Fruit fly (Drosophila melanogaster) whole organism, embryonic: ENCODE data around the gene CG16965.

ENCODE experiments used
- Adf1 ChIP-seq: fragments of 200-800 bp; sonication (Bioruptor generic); IDR thresholded peaks from 2 replicates; pipeline ENCODE4 v1.3.6; 2022; ENCODE audit warnings: missing biosample characterization, missing genetic modification characterization
- Atf3 ChIP-seq: fragments of 200-800 bp; sonication (Bioruptor generic); optimal IDR thresholded peaks from 3 replicates; lab custom pipeline; 2016; ENCODE audit warnings: missing biosample characterization, missing genetic modification characterization
- Awh ChIP-seq: fragments of 200-800 bp; sonication (Bioruptor generic); IDR thresholded peaks from 2 replicates; pipeline ENCODE4, ENCODE4 v1.3.6; 2022; ENCODE audit warnings: missing biosample characterization, missing genetic modification characterization
- Blimp-1 ChIP-seq: fragments of 200-800 bp; sonication (Bioruptor generic); optimal IDR thresholded peaks from 3 replicates; lab custom pipeline; 2018; ENCODE audit warnings: missing biosample characterization, missing genetic modification characterization, mild to moderate bottlenecking, moderate library complexity, missing genetic modification reagents
- CG10267 ChIP-seq: fragments of 200-800 bp; sonication (Bioruptor generic); optimal IDR thresholded peaks from 2 replicates; lab custom pipeline; 2018; ENCODE audit warnings: missing biosample characterization, mild to moderate bottlenecking, missing genetic modification characterization, moderate library complexity
- CG10654 ChIP-seq: fragments of 200-800 bp; sonication (Bioruptor generic); optimal IDR thresholded peaks from 2 replicates; lab custom pipeline; 2016; ENCODE audit warnings: missing biosample characterization, missing genetic modification characterization
- CG10979 ChIP-seq: fragments of 200-800 bp; sonication (Bioruptor generic); optimal IDR thresholded peaks from 2 replicates; lab custom pipeline; 2018; ENCODE audit warnings: missing biosample characterization, mild to moderate bottlenecking, missing genetic modification characterization, moderate library complexity
- CG12744 ChIP-seq: fragments of 200-800 bp; sonication (Bioruptor generic); optimal IDR thresholded peaks from 2 replicates; lab custom pipeline; 2016; ENCODE audit warnings: missing biosample characterization, missing genetic modification characterization
- CG13287 ChIP-seq: fragments of 200-800 bp; sonication (Bioruptor generic); IDR thresholded peaks from 2 replicates; pipeline ENCODE4 v1.3.6; 2022; ENCODE audit warnings: missing biosample characterization, missing genetic modification characterization; ENCODE audit not compliant: partially characterized antibody
- CG14050 ChIP-seq: fragments of 200-800 bp; sonication (Bioruptor generic); IDR thresholded peaks from 3 replicates; pipeline ENCODE4 v1.3.6; 2022; ENCODE audit warnings: missing biosample characterization, missing genetic modification characterization
- CG15269 ChIP-seq: fragments of 200-800 bp; sonication (Bioruptor generic); optimal IDR thresholded peaks from 2 replicates; lab custom pipeline; 2018; ENCODE audit warnings: missing biosample characterization, mild to moderate bottlenecking, missing genetic modification characterization, moderate library complexity
- CG17328 ChIP-seq: fragments of 200-800 bp; sonication (Bioruptor generic); IDR thresholded peaks from 2 replicates; pipeline ENCODE4 v1.3.6; 2022; ENCODE audit warnings: missing biosample characterization, missing genetic modification characterization
- CG2120 ChIP-seq: fragments of 200-800 bp; sonication (Bioruptor generic); optimal IDR thresholded peaks from 3 replicates; lab custom pipeline; 2016; ENCODE audit warnings: missing biosample characterization, missing genetic modification characterization
- CG31441 ChIP-seq: fragments of 200-800 bp; sonication (Bioruptor generic); IDR thresholded peaks from 2 replicates; pipeline ENCODE4 v1.3.6; 2022; ENCODE audit warnings: missing biosample characterization, missing genetic modification characterization
- CG3281 ChIP-seq: fragments of 200-800 bp; sonication (Bioruptor generic); optimal IDR thresholded peaks from 3 replicates; lab custom pipeline; 2017; ENCODE audit warnings: missing biosample characterization, mild to moderate bottlenecking, missing genetic modification characterization
- CG3407 ChIP-seq: fragments of 200-800 bp; sonication (Bioruptor generic); optimal IDR thresholded peaks from 2 replicates; lab custom pipeline; 2018; ENCODE audit warnings: missing biosample characterization, mild to moderate bottlenecking, missing genetic modification characterization
- CG4360 ChIP-seq: fragments of 200-800 bp; sonication (Bioruptor generic); IDR thresholded peaks from 2 replicates; pipeline ENCODE4 v1.3.6; 2022; ENCODE audit warnings: missing biosample characterization, missing genetic modification characterization
- CG6791 ChIP-seq: fragments of 200-800 bp; sonication (Bioruptor generic); IDR thresholded peaks from 3 replicates; pipeline ENCODE4 v1.3.6; 2022; ENCODE audit warnings: missing biosample characterization, missing genetic modification characterization; ENCODE audit not compliant: partially characterized antibody
- CG7745 ChIP-seq: fragments of 200-800 bp; sonication (Bioruptor generic); optimal IDR thresholded peaks from 2 replicates; lab custom pipeline; 2018; ENCODE audit warnings: missing biosample characterization, mild to moderate bottlenecking, missing genetic modification characterization, moderate library complexity
- CG7963 ChIP-seq: fragments of 200-800 bp; sonication (Bioruptor generic); IDR thresholded peaks from 3 replicates; pipeline ENCODE4 v1.3.6; 2022; ENCODE audit warnings: missing biosample characterization, missing genetic modification characterization; ENCODE audit not compliant: partially characterized antibody
- CG9876 ChIP-seq: fragments of 200-800 bp; sonication (Bioruptor generic); optimal IDR thresholded peaks from 2 replicates; lab custom pipeline; 2016; ENCODE audit warnings: missing biosample characterization, missing genetic modification characterization
- Camta ChIP-seq: fragments of 200-800 bp; sonication (Bioruptor generic); optimal IDR thresholded peaks from 2 replicates; lab custom pipeline; 2016; ENCODE audit warnings: missing biosample characterization, missing genetic modification characterization
- CkIIα-i1 ChIP-seq: fragments of 200-800 bp; sonication (Bioruptor generic); IDR thresholded peaks from 2 replicates; pipeline ENCODE4 v1.3.6; 2022; ENCODE audit warnings: missing biosample characterization, missing genetic modification characterization
- Dp ChIP-seq: fragments of 200-800 bp; sonication (Bioruptor generic); optimal IDR thresholded peaks from 2 replicates; lab custom pipeline; 2018; ENCODE audit warnings: missing biosample characterization, mild to moderate bottlenecking, missing genetic modification characterization, moderate library complexity
- E2f1 ChIP-seq: fragments of 200-800 bp; sonication (Bioruptor generic); IDR thresholded peaks from 2 replicates; pipeline ENCODE4 v1.3.6; 2022; ENCODE audit warnings: missing biosample characterization, missing genetic modification characterization
- HmgD ChIP-seq: fragments of 200-800 bp; sonication (Bioruptor generic); optimal IDR thresholded peaks from 3 replicates; lab custom pipeline; 2016; ENCODE audit warnings: missing biosample characterization, missing genetic modification characterization
- Hr39 ChIP-seq: fragments of >200 bp; optimal IDR thresholded peaks from 2 replicates; lab custom pipeline; 2017
- Lhr ChIP-seq: fragments of 200-800 bp; sonication (Bioruptor generic); optimal IDR thresholded peaks from 3 replicates; lab custom pipeline; 2017; ENCODE audit warnings: mild to moderate bottlenecking, missing biosample characterization, missing genetic modification reagents, missing genetic modification characterization
- NC2β ChIP-seq: fragments of 200-800 bp; sonication (Bioruptor generic); optimal IDR thresholded peaks from 2 replicates; lab custom pipeline; 2016; ENCODE audit warnings: missing biosample characterization, missing genetic modification characterization
- NK7.1 ChIP-seq: fragments of 200-800 bp; sonication (Bioruptor generic); optimal IDR thresholded peaks from 3 replicates; lab custom pipeline; 2016; ENCODE audit warnings: missing biosample characterization, missing genetic modification characterization
- Oaz ChIP-seq: fragments of 200-800 bp; sonication (Bioruptor generic); IDR thresholded peaks from 2 replicates; pipeline ENCODE4 v1.3.6; 2022; ENCODE audit warnings: missing biosample characterization, missing genetic modification characterization
- Sox102F ChIP-seq: fragments of 200-800 bp; sonication (Bioruptor generic); optimal IDR thresholded peaks from 2 replicates; lab custom pipeline; 2018; ENCODE audit warnings: missing biosample characterization, mild to moderate bottlenecking, missing genetic modification characterization, moderate library complexity
- Ssrp ChIP-seq: fragments of 200-800 bp; sonication (Bioruptor generic); optimal IDR thresholded peaks from 2 replicates; lab custom pipeline; 2018; ENCODE audit warnings: missing biosample characterization, mild to moderate bottlenecking, missing genetic modification characterization, moderate library complexity
- Trl ChIP-seq, 3 experiments: fragments of >200 bp in 2 of 3; fragments of 200-800 bp in 1 of 3; sonication (Bioruptor generic) in 1 of 3; optimal IDR thresholded peaks; 2 replicates in 1 of 3; 3 replicates in 2 of 3; lab custom pipeline; 2016 to 2017; ENCODE audit warnings: missing biosample characterization in 1 of 3, missing genetic modification characterization in 1 of 3
- ash1 ChIP-seq: fragments of 200-800 bp; sonication (Bioruptor generic); optimal IDR thresholded peaks from 2 replicates; lab custom pipeline; 2018; ENCODE audit warnings: missing biosample characterization, mild to moderate bottlenecking, missing genetic modification characterization
- en ChIP-seq: fragments of 200-800 bp; sonication (Bioruptor generic); optimal IDR thresholded peaks from 2 replicates; lab custom pipeline; 2016; ENCODE audit warnings: missing biosample characterization, missing genetic modification characterization
- esg ChIP-seq: fragments of 200-800 bp; sonication (Bioruptor generic); conservative IDR thresholded peaks from 2 replicates; pipeline ENCODE4 v1.3.6; 2022; ENCODE audit warnings: missing biosample characterization, missing genetic modification characterization
- gfzf ChIP-seq: fragments of 200-800 bp; sonication (Bioruptor generic); optimal IDR thresholded peaks from 2 replicates; lab custom pipeline; 2016; ENCODE audit warnings: missing biosample characterization, mild to moderate bottlenecking, missing genetic modification characterization, moderate library complexity
- hkb ChIP-seq, 2 experiments: fragments of 200-800 bp in 1 of 2; fragments of >200 bp in 1 of 2; sonication (Bioruptor generic) in 1 of 2; IDR thresholded peaks in 1 of 2; optimal IDR thresholded peaks in 1 of 2; 2 replicates each; pipeline versions ENCODE4 v1.3.6 to Lab custom; 2017 to 2022; ENCODE audit warnings: missing biosample characterization in 1 of 2, missing genetic modification characterization in 1 of 2
- insv ChIP-seq, 2 experiments: fragments of 200-800 bp; sonication (Bioruptor generic); optimal IDR thresholded peaks; 3 replicates each; lab custom pipeline; 2016 to 2018; ENCODE audit warnings: missing biosample characterization in 2 of 2, missing genetic modification characterization in 2 of 2
- jing ChIP-seq: fragments of 200-800 bp; sonication (Bioruptor generic); optimal IDR thresholded peaks from 2 replicates; lab custom pipeline; 2018; ENCODE audit warnings: missing biosample characterization, mild to moderate bottlenecking, missing genetic modification characterization
- lilli ChIP-seq: fragments of 200-800 bp; sonication (Bioruptor generic); optimal IDR thresholded peaks from 3 replicates; lab custom pipeline; 2016; ENCODE audit warnings: missing biosample characterization, missing genetic modification characterization
- maf-S ChIP-seq: fragments of 200-800 bp; sonication (Bioruptor generic); optimal IDR thresholded peaks from 2 replicates; lab custom pipeline; 2016; ENCODE audit warnings: missing biosample characterization, missing genetic modification characterization
- mirr ChIP-seq: fragments of 200-800 bp; sonication (Bioruptor generic); optimal IDR thresholded peaks from 3 replicates; lab custom pipeline; 2018; ENCODE audit warnings: missing biosample characterization, mild to moderate bottlenecking, missing genetic modification characterization
- odd ChIP-seq: fragments of 200-800 bp; sonication (Bioruptor generic); optimal IDR thresholded peaks from 2 replicates; lab custom pipeline; 2017; ENCODE audit warnings: missing biosample characterization, mild to moderate bottlenecking, missing genetic modification characterization
- ranshi ChIP-seq: fragments of 200-800 bp; sonication (Bioruptor generic); IDR thresholded peaks from 2 replicates; pipeline ENCODE4 v1.3.6; 2022; ENCODE audit warnings: missing biosample characterization, missing genetic modification characterization
- scrt ChIP-seq: fragments of 200-800 bp; sonication (Bioruptor generic); optimal IDR thresholded peaks from 2 replicates; lab custom pipeline; 2018; ENCODE audit warnings: missing biosample characterization, mild to moderate bottlenecking, missing genetic modification characterization, moderate library complexity
- sna ChIP-seq: fragments of 200-800 bp; sonication (Bioruptor generic); IDR thresholded peaks from 2 replicates; pipeline ENCODE4 v1.3.6; 2022; ENCODE audit warnings: missing biosample characterization, missing genetic modification characterization; ENCODE audit not compliant: partially characterized antibody
- so ChIP-seq: fragments of 200-800 bp; sonication (Bioruptor generic); IDR thresholded peaks from 3 replicates; pipeline ENCODE4 v1.3.6; 2022; ENCODE audit warnings: missing biosample characterization, missing genetic modification characterization
- trem ChIP-seq: fragments of 200-800 bp; optimal IDR thresholded peaks from 3 replicates; lab custom pipeline; 2019; ENCODE audit warnings: missing biosample characterization, mild to moderate bottlenecking, missing genetic modification characterization, moderate library complexity

Gene CG16965

DNA sequence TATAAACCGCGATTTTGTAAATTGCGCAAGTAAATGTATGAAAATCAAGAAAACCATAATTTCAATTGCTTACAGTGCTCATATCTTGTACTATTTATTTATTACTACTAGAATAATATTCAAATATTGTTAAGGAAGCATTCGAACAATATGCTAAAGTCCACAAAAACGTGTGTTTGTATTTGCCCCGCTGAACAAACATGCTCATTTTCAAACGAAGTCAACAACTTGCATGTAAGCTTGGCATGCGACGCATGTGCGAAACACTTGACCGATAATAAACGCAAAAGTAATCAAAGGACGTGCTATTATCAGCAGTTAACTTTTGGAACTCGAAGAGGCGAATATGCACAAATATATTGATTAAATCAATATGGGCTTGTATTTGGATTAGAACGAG is 39.8 kb downstream of the CG16965 start (continued):
- TF ChIP-seq Sox102F (GFP tag; lab: Kevin White, UChicago): peak; percentile 77
- TF ChIP-seq scrt (GFP tag; lab: Kevin White, UChicago): peak; percentile 40
- TF ChIP-seq Hr39 (lab: Kevin White, UChicago): no peak
- TF ChIP-seq Atf3 (GFP tag; lab: Kevin White, UChicago): no peak
- TF ChIP-seq CG10979 (tag; lab: Kevin White, UChicago): peak; percentile 8
- TF ChIP-seq Blimp-1 (GFP tag; lab: Kevin White, UChicago): peak; percentile 76
- no peak for TF ChIP-seq CG14050 (GFP tag; lab: Robert Waterston, UW)
- no peak for TF ChIP-seq Trl (optimal IDR thresholded peaks at IDR 0.05; lab: Kevin White, UChicago)
- TF ChIP-seq Trl (GFP tag; optimal IDR thresholded peaks at IDR 0.05; lab: Kevin White, UChicago): peak; percentile 61
- TF ChIP-seq NK7.1: no peak
- no peak for TF ChIP-seq E2f1 (GFP tag; lab: Robert Waterston, UW)
- TF ChIP-seq gfzf: no peak
- TF ChIP-seq CG3407 (GFP tag; lab: Kevin White, UChicago): peak; percentile 87
- TF ChIP-seq CG10654: peak; percentile 23
- TF ChIP-seq Adf1: peak; percentile 46; the same call in 1 of the 2 replicates
- TF ChIP-seq CG31441: no peak; the same call in 1 of the 2 replicates
- TF ChIP-seq trem: no peak
- TF ChIP-seq ash1 (GFP tag; lab: Kevin White, UChicago): peak; percentile 61
- TF ChIP-seq Camta: peak; percentile 12
- TF ChIP-seq Awh (GFP tag; lab: Robert Waterston, UW): 0 out of 2 replicates have a peak, but pooled peaks have one; percentile 19
- TF ChIP-seq CG7745 (tag; lab: Kevin White, UChicago): peak; percentile 71
- peak; percentile 27 for TF ChIP-seq mirr (GFP tag; lab: Kevin White, UChicago)
- no peak for TF ChIP-seq maf-S (GFP tag; lab: Kevin White, UChicago)
- TF ChIP-seq Ssrp (tag; lab: Kevin White, UChicago): no peak
- TF ChIP-seq lilli: peak; percentile 26
- TF ChIP-seq odd (GFP tag; lab: Kevin White, UChicago): peak; percentile 71
- TF ChIP-seq Oaz (GFP tag; lab: Robert Waterston, UW): no peak
- TF ChIP-seq jing (GFP tag; lab: Kevin White, UChicago): no peak
- peak; percentile 63 for TF ChIP-seq CG15269 (tag; lab: Kevin White, UChicago)
- peak; percentile 80 for TF ChIP-seq CG3281 (GFP tag; lab: Kevin White, UChicago)
- TF ChIP-seq CG4360: no peak; the same call in 1 of the 2 replicates
- no peak for TF ChIP-seq HmgD (GFP tag; lab: Kevin White, UChicago)
- TF ChIP-seq en: no peak
- no peak for TF ChIP-seq CG6791 (GFP tag; lab: Robert Waterston, UW)
- TF ChIP-seq CG17328 (GFP tag; lab: Robert Waterston, UW): peak; percentile 61
- TF ChIP-seq Lhr (GFP tag; lab: Kevin White, UChicago): peak; percentile 33
- no peak for TF ChIP-seq esg
- peak; percentile 52 for TF ChIP-seq NC2β (GFP tag; lab: Kevin White, UChicago)
- peak in 1 of 2 experiments; percentile 53 for TF ChIP-seq insv (GFP tag; optimal IDR thresholded peaks at IDR 0.05; lab: Kevin White, UChicago)
- no peak for TF ChIP-seq Dp (GFP tag; lab: Kevin White, UChicago)
- TF ChIP-seq sna: no peak
- TF ChIP-seq CG9876 (GFP tag; lab: Kevin White, UChicago): no peak
- TF ChIP-seq CG12744 (GFP tag; lab: Kevin White, UChicago): peak; percentile 62
- no peak for TF ChIP-seq CG7963 (GFP tag; lab: Robert Waterston, UW)
- TF ChIP-seq CG10267: peak; percentile 27
- TF ChIP-seq CkIIα-i1 (GFP tag; lab: Robert Waterston, UW): no peak
- TF ChIP-seq so: peak; percentile 7; the same call in 2 of the 3 replicates
- peak; percentile 61; the same call in 1 of the 2 replicates for TF ChIP-seq ranshi (GFP tag; lab: Robert Waterston, UW)
- no peak for TF ChIP-seq CG13287 (GFP tag; lab: Robert Waterston, UW)
- peak; percentile 52 for TF ChIP-seq CG2120 (GFP tag; lab: Kevin White, UChicago)
- TF ChIP-seq hkb (optimal IDR thresholded peaks at IDR 0.05; lab: Kevin White, UChicago): no peak
- TF ChIP-seq hkb (GFP tag; IDR thresholded peaks at IDR 0.05; lab: Robert Waterston, UW): no peak
